Worm (Caenorhabditis elegans) whole organism, L4 larva: Measurements from ENCODE around the gene C25E10.10.

ENCODE experiments used
- D1046.2 ChIP-seq: fragments of 200-800 bp; sonication (Bioruptor generic); IDR thresholded peaks from 2 replicates; pipeline ENCODE4 v1.3.6; 2022; ENCODE audit warnings: missing genetic modification characterization, missing compliant biosample characterization
- F44E2.7 ChIP-seq: fragments of 200-800 bp; sonication (Bioruptor generic); IDR thresholded peaks from 2 replicates; pipeline ENCODE4 v2.1.2; 2022; ENCODE audit warnings: missing genetic modification characterization, missing compliant biosample characterization
- F49E8.2 ChIP-seq: sonication (generic microtip); optimal IDR thresholded peaks from 2 replicates; lab custom pipeline; 2016; ENCODE audit warnings: missing compliant biosample characterization, mild to moderate bottlenecking, missing genetic modification characterization, borderline replicate concordance
- Y105C5A.15 ChIP-seq: fragments of 200-800 bp; sonication (Bioruptor generic); IDR thresholded peaks from 2 replicates; pipeline ENCODE4 v1.3.6; 2022; ENCODE audit warnings: missing genetic modification characterization, missing compliant biosample characterization
- ZK337.2 ChIP-seq: fragments of 200-800 bp; sonication (Bioruptor generic); IDR thresholded peaks from 2 replicates; pipeline ENCODE4 v1.3.6; 2022; ENCODE audit warnings: missing genetic modification reagents, missing genetic modification characterization, missing compliant biosample characterization
- aha-1 ChIP-seq: fragments of 150-350 bp; peaks from one replicate; lab custom pipeline; 2014; ENCODE audit warnings: missing biosample characterization, missing genetic modification characterization
- arid-1 ChIP-seq: fragments of 200-800 bp; sonication (Bioruptor generic); conservative IDR thresholded peaks from 2 replicates; pipeline ENCODE4 v1.3.6; 2022; ENCODE audit warnings: missing genetic modification reagents, missing genetic modification characterization, missing compliant biosample characterization
- ceh-82 ChIP-seq: sonication (generic microtip); optimal IDR thresholded peaks from 2 replicates; lab custom pipeline; 2017; ENCODE audit warnings: missing biosample characterization, missing genetic modification characterization
- ces-1 ChIP-seq: fragments of 150-350 bp; sonication (generic microtip); optimal IDR thresholded peaks from 4 replicates; lab custom pipeline; 2014; ENCODE audit warnings: missing biosample characterization, missing genetic modification reagents, missing genetic modification characterization
- daf-16 ChIP-seq, 3 experiments: sonication (generic microtip); optimal IDR thresholded peaks; 2 replicates each; lab custom pipeline; 2016 to 2017; ENCODE audit warnings: missing genetic modification characterization in 3 of 3, missing genetic modification reagents in 3 of 3, mild to moderate bottlenecking in 2 of 3, missing compliant biosample characterization in 2 of 3, missing biosample characterization in 1 of 3, moderate library complexity in 1 of 3
- daf-8 ChIP-seq: fragments of 200-800 bp; sonication (Bioruptor generic); IDR thresholded peaks from 2 replicates; pipeline ENCODE4 v1.3.6; 2022; ENCODE audit warnings: missing genetic modification characterization, missing compliant biosample characterization
- dmd-6 ChIP-seq: fragments of 200-800 bp; sonication (Bioruptor generic); IDR thresholded peaks from 2 replicates; pipeline ENCODE4 v1.3.6; 2022; ENCODE audit warnings: missing genetic modification reagents, missing genetic modification characterization, missing compliant biosample characterization
- fos-1 ChIP-seq: fragments of 150-350 bp; optimal IDR thresholded peaks from 2 replicates; lab custom pipeline; 2014; ENCODE audit warnings: missing biosample characterization, missing genetic modification characterization
- hlh-30 ChIP-seq: sonication (generic microtip); optimal IDR thresholded peaks from 2 replicates; lab custom pipeline; 2017; ENCODE audit warnings: antibody characterized with exemption, mild to moderate bottlenecking, missing genetic modification characterization, missing compliant biosample characterization; ENCODE audit not compliant: insufficient read depth
- lin-39 ChIP-seq: fragments of 150-350 bp; optimal IDR thresholded peaks from 2 replicates; lab custom pipeline; 2014; ENCODE audit warnings: missing biosample characterization, missing genetic modification reagents, missing genetic modification characterization
- madf-5 ChIP-seq, 2 experiments: fragments of 200-800 bp; sonication (Bioruptor generic); IDR thresholded peaks; 2 replicates each; pipeline ENCODE4 v1.3.6; 2022; ENCODE audit warnings: missing compliant biosample characterization in 2 of 2, missing genetic modification characterization in 2 of 2
- mxl-2 ChIP-seq: fragments of 200-800 bp; sonication (Bioruptor generic); conservative IDR thresholded peaks from 2 replicates; pipeline ENCODE4 v1.3.6; 2022; ENCODE audit warnings: missing genetic modification reagents, missing genetic modification characterization, missing compliant biosample characterization
- nhr-10 ChIP-seq: fragments of 150-350 bp; optimal IDR thresholded peaks from 2 replicates; lab custom pipeline; 2014; ENCODE audit warnings: missing biosample characterization, missing genetic modification characterization
- nhr-11 ChIP-seq: fragments of 150-350 bp; optimal IDR thresholded peaks from 2 replicates; lab custom pipeline; 2014; ENCODE audit warnings: missing biosample characterization, missing genetic modification characterization
- nhr-111 ChIP-seq: fragments of 200-800 bp; sonication (Bioruptor generic); optimal IDR thresholded peaks from 2 replicates; lab custom pipeline; 2018; ENCODE audit warnings: mild to moderate bottlenecking, missing genetic modification characterization, missing compliant biosample characterization
- nhr-237 ChIP-seq: sonication (generic microtip); optimal IDR thresholded peaks from 2 replicates; lab custom pipeline; 2017; ENCODE audit warnings: missing biosample characterization, missing genetic modification characterization
- nhr-28 ChIP-seq: fragments of 150-350 bp; optimal IDR thresholded peaks from 2 replicates; lab custom pipeline; 2014; ENCODE audit warnings: missing biosample characterization, missing genetic modification characterization
- nhr-77 ChIP-seq: fragments of 150-350 bp; optimal IDR thresholded peaks from 2 replicates; lab custom pipeline; 2014; ENCODE audit warnings: missing biosample characterization, missing genetic modification characterization
- pha-4 ChIP-seq, 2 experiments: fragments of 150-350 bp in 1 of 2; fragments of 200-800 bp in 1 of 2; sonication (Bioruptor generic) in 1 of 2; IDR thresholded peaks in 1 of 2; optimal IDR thresholded peaks in 1 of 2; 2 replicates each; pipeline versions ENCODE4 v1.3.6 to Lab custom; 2014 to 2022; ENCODE audit warnings: missing genetic modification characterization in 2 of 2, missing genetic modification reagents in 2 of 2, missing biosample characterization in 1 of 2, missing compliant biosample characterization in 1 of 2
- snpc-1.2 ChIP-seq: fragments of 200-800 bp; sonication (Bioruptor generic); IDR thresholded peaks from 2 replicates; pipeline ENCODE4 v1.3.6; 2022; ENCODE audit warnings: missing genetic modification reagents, missing genetic modification characterization, missing compliant biosample characterization
- snpc-4 ChIP-seq: fragments of 150-350 bp; optimal IDR thresholded peaks from 2 replicates; lab custom pipeline; 2014; ENCODE audit warnings: missing biosample characterization, missing genetic modification characterization
- unc-130 ChIP-seq: sonication (generic microtip); optimal IDR thresholded peaks from 2 replicates; lab custom pipeline; 2016; ENCODE audit warnings: missing genetic modification reagents, missing genetic modification characterization, missing compliant biosample characterization
- unc-62 ChIP-seq, 3 experiments: fragments of 150-350 bp in 1 of 3; sonication (generic microtip); optimal IDR thresholded peaks in 2 of 3; peaks in 1 of 3; 1 replicate in 1 of 3; 2 replicates in 2 of 3; lab custom pipeline; 2014 to 2017; ENCODE audit warnings: missing biosample characterization in 3 of 3, missing genetic modification characterization in 3 of 3, missing genetic modification reagents in 3 of 3, missing genotype in 1 of 3
- zfp-3 ChIP-seq: fragments of 200-800 bp; sonication (Bioruptor generic); conservative IDR thresholded peaks from 2 replicates; pipeline ENCODE4 v1.3.6; 2022; ENCODE audit warnings: missing genetic modification reagents, missing genetic modification characterization, missing compliant biosample characterization
- zip-2 ChIP-seq: fragments of 150-350 bp; optimal IDR thresholded peaks from 2 replicates; lab custom pipeline; 2014; ENCODE audit warnings: missing biosample characterization, missing genetic modification characterization

The C25E10.10 gene

ce11 chrV:9053235-9053634 lies 2.9 kb downstream of the C25E10.10 start:
- peak; percentile 93 for TF ChIP-seq aha-1 (tag; lab: Kevin White, UChicago)
- TF ChIP-seq snpc-4: no peak

ce11 chrV:9051100-9051499 lies 5.1 kb downstream of the C25E10.10 start, which contains the start of gene C25E10.7:
Gene C25E10.7 (minus strand): TSS chrV:9051200.
- TF ChIP-seq D1046.2 (GFP tag; lab: Robert Waterston, UW) (no peak), madf-5 (GFP tag; IDR thresholded peaks at IDR 0.05; lab: Robert Waterston, UW) (no peak), aha-1 (tag; lab: Kevin White, UChicago) (no peak), ZK337.2 (GFP tag; lab: Robert Waterston, UW) (no peak), ceh-82 (tag; lab: Kevin White, UChicago) (no peak), pha-4 (GFP tag; IDR thresholded peaks at IDR 0.05; lab: Robert Waterston, UW) (no peak), pha-4 (tag; optimal IDR thresholded peaks at IDR 0.05; lab: Kevin White, UChicago) (no peak)

- TF ChIP-seq nhr-77 (tag; lab: Kevin White, UChicago) (no peak), fos-1 (tag; lab: Kevin White, UChicago) (no peak), nhr-10 (tag; lab: Kevin White, UChicago) (no peak), daf-8 (GFP tag; lab: Robert Waterston, UW) (no peak), mxl-2 (GFP tag; lab: Robert Waterston, UW) (no peak), F49E8.2 (tag; lab: Kevin White, UChicago) (no peak)
Observed at ce11 chrV:9049271-9049670, 6.9 kb downstream of the C25E10.10 start.

ce11 chrV:9047555-9048049 lies 8.6 kb downstream of the C25E10.10 start, which contains the start of gene C25E10.17:
Gene C25E10.17 (minus strand): TSS chrV:9047605.
- TF ChIP-seq snpc-1.2 (no peak), aha-1 (tag; lab: Kevin White, UChicago) (peak; percentile 92)
- TF ChIP-seq, all 104 proteins: peak for 1

ce11 chrV:9044871-9045270 lies 11.3 kb downstream of the C25E10.10 start, which contains the start of gene nhr-30:
Gene nhr-30 (plus strand): TSS chrV:9045171.
- TF ChIP-seq unc-62 (GFP tag; optimal IDR thresholded peaks at IDR 0.05 in 1 of 2; lab: Kevin White, UChicago) (peak in 1 of 2 experiments; percentile 1), unc-62 (tag; optimal IDR thresholded peaks at IDR 0.05; lab: Kevin White, UChicago) (no peak), daf-16 (GFP tag; optimal IDR thresholded peaks at IDR 0.05; lab: Kevin White, UChicago) (no peak), daf-16 (tag; optimal IDR thresholded peaks at IDR 0.05; lab: Kevin White, UChicago) (no peak)
- TF ChIP-seq, all 104 proteins: peak for 1

- no peak for TF ChIP-seq arid-1 (GFP tag; lab: Robert Waterston, UW)
- no peak for TF ChIP-seq Y105C5A.15 (GFP tag; lab: Robert Waterston, UW)
- TF ChIP-seq nhr-11 (tag; lab: Kevin White, UChicago): no peak
- no peak for TF ChIP-seq dmd-6
- TF ChIP-seq zfp-3: no peak
- no peak for TF ChIP-seq fos-1 (tag; lab: Kevin White, UChicago)
- TF ChIP-seq F44E2.7 (GFP tag; lab: Robert Waterston, UW): no peak
- no peak for TF ChIP-seq ces-1 (GFP tag; lab: Kevin White, UChicago)
- TF ChIP-seq unc-130 (GFP tag; lab: Kevin White, UChicago): no peak
- TF ChIP-seq zip-2: no peak
- no peak for TF ChIP-seq nhr-28
- no peak for TF ChIP-seq hlh-30 (tag; lab: Kevin White, UChicago)
- TF ChIP-seq lin-39 (tag; lab: Kevin White, UChicago): no peak
- TF ChIP-seq snpc-4: no peak
- no peak for TF ChIP-seq nhr-111
- TF ChIP-seq nhr-237 (tag; lab: Kevin White, UChicago): no peak
Observed at ce11 chrV:9041030-9041429, 15.1 kb downstream of the C25E10.10 start, which contains the start of gene cyp-33B1. Gene cyp-33B1 (plus strand): TSS chrV:9041330.
